Fruit fly (Drosophila melanogaster) whole organism, embryonic: ENCODE measurements around the gene Naa20A.
A peak's percentile ranks its signal among the peaks of the same experiment; 100 is the strongest.

Experiments used
- ATbp ChIP-seq: fragments of 200-800 bp; sonication (Bioruptor generic); optimal IDR thresholded peaks from 2 replicates; lab custom pipeline; 2017; ENCODE audit warnings: missing biosample characterization, mild to moderate bottlenecking, missing genetic modification characterization, missing genetic modification reagents
- CG1024 ChIP-seq: fragments of 200-800 bp; sonication (Bioruptor generic); IDR thresholded peaks from 2 replicates; pipeline ENCODE4 v1.3.6; 2022; ENCODE audit warnings: missing biosample characterization, missing genetic modification characterization
- CG10462 ChIP-seq: fragments of 200-800 bp; sonication (Bioruptor generic); optimal IDR thresholded peaks from 2 replicates; lab custom pipeline; 2016; ENCODE audit warnings: missing biosample characterization, missing genetic modification characterization
- CG11247 ChIP-seq: fragments of 200-800 bp; sonication (Bioruptor generic); IDR thresholded peaks from 2 replicates; pipeline ENCODE4 v1.3.6; 2022; ENCODE audit warnings: missing biosample characterization, missing genetic modification characterization
- CG12659 ChIP-seq: fragments of 200-800 bp; sonication (Bioruptor generic); optimal IDR thresholded peaks from 3 replicates; lab custom pipeline; 2017; ENCODE audit warnings: mild to moderate bottlenecking, missing biosample characterization, missing genetic modification reagents, missing genetic modification characterization
- CG13287 ChIP-seq: fragments of 200-800 bp; sonication (Bioruptor generic); IDR thresholded peaks from 2 replicates; pipeline ENCODE4 v1.3.6; 2022; ENCODE audit warnings: missing biosample characterization, missing genetic modification characterization; ENCODE audit not compliant: partially characterized antibody
- CG14710 ChIP-seq: fragments of 200-800 bp; sonication (Bioruptor generic); optimal IDR thresholded peaks from 3 replicates; lab custom pipeline; 2019; ENCODE audit warnings: missing biosample characterization, mild to moderate bottlenecking, missing genetic modification characterization, moderate library complexity
- CG15269 ChIP-seq: fragments of 200-800 bp; sonication (Bioruptor generic); optimal IDR thresholded peaks from 2 replicates; lab custom pipeline; 2018; ENCODE audit warnings: missing biosample characterization, mild to moderate bottlenecking, missing genetic modification characterization, moderate library complexity
- CG17328 ChIP-seq: fragments of 200-800 bp; sonication (Bioruptor generic); IDR thresholded peaks from 2 replicates; pipeline ENCODE4 v1.3.6; 2022; ENCODE audit warnings: missing biosample characterization, missing genetic modification characterization
- CG3726 ChIP-seq: fragments of 200-800 bp; sonication (Bioruptor generic); IDR thresholded peaks from 3 replicates; pipeline ENCODE4, ENCODE4 v1.3.6; 2022; ENCODE audit warnings: missing biosample characterization, missing genetic modification characterization
- CG3847 ChIP-seq: fragments of 200-800 bp; sonication (Bioruptor generic); IDR thresholded peaks from 2 replicates; pipeline ENCODE4 v1.3.6; 2022; ENCODE audit warnings: missing biosample characterization, missing genetic modification characterization
- CG6791 ChIP-seq: fragments of 200-800 bp; sonication (Bioruptor generic); IDR thresholded peaks from 3 replicates; pipeline ENCODE4 v1.3.6; 2022; ENCODE audit warnings: missing biosample characterization, missing genetic modification characterization; ENCODE audit not compliant: partially characterized antibody
- CG7963 ChIP-seq: fragments of 200-800 bp; sonication (Bioruptor generic); IDR thresholded peaks from 3 replicates; pipeline ENCODE4 v1.3.6; 2022; ENCODE audit warnings: missing biosample characterization, missing genetic modification characterization; ENCODE audit not compliant: partially characterized antibody
- CG9817 ChIP-seq: fragments of 200-800 bp; sonication (Bioruptor generic); optimal IDR thresholded peaks from 2 replicates; lab custom pipeline; 2018; ENCODE audit warnings: missing biosample characterization, mild to moderate bottlenecking, missing genetic modification characterization, moderate library complexity
- CG9932 ChIP-seq: fragments of 200-800 bp; sonication (Bioruptor generic); IDR thresholded peaks from 2 replicates; pipeline ENCODE4 v1.3.6; 2022; ENCODE audit warnings: missing biosample characterization, missing genetic modification characterization
- CoRest ChIP-seq: fragments of 200-800 bp; sonication (Bioruptor generic); optimal IDR thresholded peaks from 3 replicates; lab custom pipeline; 2018; ENCODE audit warnings: missing biosample characterization, mild to moderate bottlenecking, missing genetic modification characterization, moderate library complexity
- Dref ChIP-seq: fragments of 200-800 bp; sonication (Bioruptor generic); IDR thresholded peaks from 2 replicates; pipeline ENCODE4 v1.3.6; 2022; ENCODE audit warnings: missing biosample characterization, missing genetic modification characterization
- Fer1 ChIP-seq: fragments of 200-800 bp; sonication (Bioruptor generic); optimal IDR thresholded peaks from 2 replicates; lab custom pipeline; 2017; ENCODE audit warnings: missing biosample characterization, mild to moderate bottlenecking, missing genetic modification characterization
- Fer2 ChIP-seq: fragments of 200-800 bp; sonication (Bioruptor generic); optimal IDR thresholded peaks from 2 replicates; lab custom pipeline; 2018; ENCODE audit warnings: missing biosample characterization, mild to moderate bottlenecking, missing genetic modification characterization, moderate library complexity
- HHEX ChIP-seq: fragments of 200-800 bp; sonication (Bioruptor generic); optimal IDR thresholded peaks from 3 replicates; lab custom pipeline; 2017; ENCODE audit warnings: missing biosample characterization, mild to moderate bottlenecking, missing genetic modification characterization, missing genetic modification reagents
- HLH3B ChIP-seq: fragments of 200-800 bp; sonication (Bioruptor generic); IDR thresholded peaks from 2 replicates; pipeline ENCODE4 v1.3.6; 2022; ENCODE audit warnings: missing biosample characterization, missing genetic modification characterization
- Hr39 ChIP-seq: fragments of >200 bp; optimal IDR thresholded peaks from 2 replicates; lab custom pipeline; 2017
- Hr78 ChIP-seq, 2 experiments: fragments of 200-800 bp in 1 of 2; fragments of >200 bp in 1 of 2; sonication (Bioruptor generic) in 1 of 2; optimal IDR thresholded peaks; 2 replicates each; lab custom pipeline; 2017 to 2019; ENCODE audit warnings: missing biosample characterization in 2 of 2, missing genetic modification characterization in 2 of 2, mild to moderate bottlenecking in 1 of 2, moderate library complexity in 1 of 2
- MBD-R2 ChIP-seq: fragments of 200-800 bp; sonication (Bioruptor generic); IDR thresholded peaks from 2 replicates; pipeline ENCODE4 v1.3.6; 2022; ENCODE audit warnings: missing biosample characterization, missing genetic modification characterization
- Med ChIP-seq: fragments of 200-800 bp; sonication (Bioruptor generic); peaks from one replicate; lab custom pipeline; 2016; ENCODE audit warnings: missing biosample characterization, missing genetic modification characterization, mild to moderate bottlenecking, inconsistent platforms, moderate library complexity
- Myb ChIP-seq: fragments of 200-800 bp; sonication (Bioruptor generic); optimal IDR thresholded peaks from 2 replicates; lab custom pipeline; 2016; ENCODE audit warnings: missing biosample characterization, missing genetic modification characterization
- Pdp1 ChIP-seq, 2 experiments: fragments of 200-800 bp; sonication (Bioruptor generic); optimal IDR thresholded peaks; 3 replicates each; lab custom pipeline; 2016; ENCODE audit warnings: missing biosample characterization in 2 of 2, missing genetic modification characterization in 2 of 2, mild to moderate bottlenecking in 1 of 2, moderate library complexity in 1 of 2
- Sox100B ChIP-seq: fragments of 200-800 bp; sonication (Bioruptor generic); optimal IDR thresholded peaks from 3 replicates; lab custom pipeline; 2018; ENCODE audit warnings: missing biosample characterization, mild to moderate bottlenecking, missing genetic modification characterization
- Spps ChIP-seq: fragments of 200-800 bp; sonication (Bioruptor generic); optimal IDR thresholded peaks from 2 replicates; lab custom pipeline; 2018; ENCODE audit warnings: missing biosample characterization, mild to moderate bottlenecking, missing genetic modification characterization
- Ssrp ChIP-seq: fragments of 200-800 bp; sonication (Bioruptor generic); optimal IDR thresholded peaks from 2 replicates; lab custom pipeline; 2018; ENCODE audit warnings: missing biosample characterization, mild to moderate bottlenecking, missing genetic modification characterization, moderate library complexity
- Trl ChIP-seq, 3 experiments: fragments of >200 bp in 2 of 3; fragments of 200-800 bp in 1 of 3; sonication (Bioruptor generic) in 1 of 3; optimal IDR thresholded peaks; 2 replicates in 1 of 3; 3 replicates in 2 of 3; lab custom pipeline; 2016 to 2017; ENCODE audit warnings: missing biosample characterization in 1 of 3, missing genetic modification characterization in 1 of 3
- YL-1 ChIP-seq: fragments of 200-800 bp; sonication (Bioruptor generic); optimal IDR thresholded peaks from 3 replicates; lab custom pipeline; 2017; ENCODE audit warnings: missing biosample characterization, mild to moderate bottlenecking, missing genetic modification characterization
- al ChIP-seq: fragments of 200-800 bp; sonication (Bioruptor generic); IDR thresholded peaks from 2 replicates; pipeline ENCODE4 v1.3.6; 2022; ENCODE audit warnings: missing biosample characterization, missing genetic modification characterization
- bsh ChIP-seq, 2 experiments: fragments of 200-800 bp; sonication (Bioruptor generic); optimal IDR thresholded peaks; 2 replicates each; lab custom pipeline; 2017 to 2018; ENCODE audit warnings: mild to moderate bottlenecking in 2 of 2, missing biosample characterization in 2 of 2, missing genetic modification characterization in 2 of 2, moderate library complexity in 1 of 2
- eyg ChIP-seq: fragments of 200-800 bp; sonication (Bioruptor generic); optimal IDR thresholded peaks from 3 replicates; lab custom pipeline; 2016; ENCODE audit warnings: missing biosample characterization, missing genetic modification characterization
- gcm ChIP-seq: fragments of 200-800 bp; sonication (Bioruptor generic); optimal IDR thresholded peaks from 2 replicates; lab custom pipeline; 2019; ENCODE audit warnings: missing biosample characterization, mild to moderate bottlenecking, missing genetic modification characterization, moderate library complexity
- grau ChIP-seq: fragments of 200-800 bp; optimal IDR thresholded peaks from 3 replicates; lab custom pipeline; 2019; ENCODE audit warnings: missing biosample characterization, mild to moderate bottlenecking, missing genetic modification characterization, moderate library complexity
- hkb ChIP-seq, 2 experiments: fragments of 200-800 bp in 1 of 2; fragments of >200 bp in 1 of 2; sonication (Bioruptor generic) in 1 of 2; IDR thresholded peaks in 1 of 2; optimal IDR thresholded peaks in 1 of 2; 2 replicates each; pipeline versions ENCODE4 v1.3.6 to Lab custom; 2017 to 2022; ENCODE audit warnings: missing biosample characterization in 1 of 2, missing genetic modification characterization in 1 of 2
- ind ChIP-seq: fragments of 200-800 bp; sonication (Bioruptor generic); optimal IDR thresholded peaks from 3 replicates; lab custom pipeline; 2016; ENCODE audit warnings: missing biosample characterization, missing genetic modification characterization
- kay ChIP-seq: fragments of 200-800 bp; sonication (Bioruptor generic); optimal IDR thresholded peaks from 2 replicates; lab custom pipeline; 2016; ENCODE audit warnings: missing biosample characterization, missing genetic modification characterization
- ranshi ChIP-seq: fragments of 200-800 bp; sonication (Bioruptor generic); IDR thresholded peaks from 2 replicates; pipeline ENCODE4 v1.3.6; 2022; ENCODE audit warnings: missing biosample characterization, missing genetic modification characterization
- sim ChIP-seq: fragments of 200-800 bp; sonication (Bioruptor generic); IDR thresholded peaks from 2 replicates; pipeline ENCODE4 v1.3.6; 2022; ENCODE audit warnings: missing biosample characterization, missing genetic modification characterization
- sug ChIP-seq: fragments of 200-800 bp; optimal IDR thresholded peaks from 2 replicates; lab custom pipeline; 2019; ENCODE audit warnings: missing biosample characterization, mild to moderate bottlenecking, missing genetic modification characterization, moderate library complexity
- trem ChIP-seq: fragments of 200-800 bp; optimal IDR thresholded peaks from 3 replicates; lab custom pipeline; 2019; ENCODE audit warnings: missing biosample characterization, mild to moderate bottlenecking, missing genetic modification characterization, moderate library complexity
- zf30C ChIP-seq: fragments of 200-800 bp; sonication (Bioruptor generic); optimal IDR thresholded peaks from 3 replicates; lab custom pipeline; 2018; ENCODE audit warnings: missing biosample characterization, mild to moderate bottlenecking, missing genetic modification characterization

Gene Naa20A

DNA sequence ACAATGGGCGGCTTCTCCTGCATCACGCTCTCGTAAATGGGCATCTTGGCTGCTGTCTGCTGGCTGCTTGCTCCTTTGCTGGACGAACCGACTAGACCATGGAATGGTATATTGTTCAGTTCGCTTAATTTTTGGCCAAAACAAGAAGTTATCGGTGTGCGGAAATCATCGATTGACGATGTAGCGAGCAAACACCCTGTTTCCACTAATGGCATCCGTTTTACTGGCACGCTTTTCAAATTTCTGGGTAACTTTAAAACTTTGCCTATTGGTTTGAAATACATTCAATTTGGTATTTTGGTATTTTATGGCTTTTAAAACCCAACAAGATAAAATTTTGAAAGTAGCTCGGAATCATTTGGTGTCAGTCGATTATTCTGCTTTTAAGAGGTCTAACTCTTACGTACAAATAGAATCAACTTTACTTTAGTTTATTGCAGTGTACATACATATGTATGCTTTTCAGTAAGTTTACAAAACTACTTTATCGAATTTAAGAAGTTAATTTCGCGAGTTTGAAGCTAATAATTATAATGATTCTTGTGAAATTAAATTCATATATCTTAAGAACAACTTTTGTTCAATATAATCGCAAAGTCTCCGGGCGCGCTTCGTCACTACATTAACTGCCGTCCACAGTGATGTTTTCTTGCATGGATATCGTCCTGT lies 23.1 kb upstream of the Naa20A start, which contains the start of gene Arp10 (continued):
- TF ChIP-seq hkb (optimal IDR thresholded peaks at IDR 0.05; lab: Kevin White, UChicago), result no peak
- no peak for TF ChIP-seq hkb (GFP tag; IDR thresholded peaks at IDR 0.05; lab: Robert Waterston, UW)
- TF ChIP-seq CG9932 (GFP tag; lab: Robert Waterston, UW), result peak; percentile 37; the same call in 1 of the 2 replicates
- TF ChIP-seq sug (tag; lab: Kevin White, UChicago), result peak; percentile 26
- TF ChIP-seq Med (GFP tag; lab: Kevin White, UChicago), result peak; percentile 57
- TF ChIP-seq Myb (GFP tag; lab: Kevin White, UChicago), result peak; percentile 37
- TF ChIP-seq sim, result no peak
- no peak for TF ChIP-seq HHEX (GFP tag; lab: Kevin White, UChicago)
- peak; percentile 47 for TF ChIP-seq CG12659 (GFP tag; lab: Kevin White, UChicago)
- TF ChIP-seq grau, result peak; percentile 46
- no peak for TF ChIP-seq al (GFP tag; lab: Robert Waterston, UW)
- no peak for TF ChIP-seq Trl (optimal IDR thresholded peaks at IDR 0.05; lab: Kevin White, UChicago)
- TF ChIP-seq Trl (GFP tag; optimal IDR thresholded peaks at IDR 0.05; lab: Kevin White, UChicago), result peak; percentile 41
- TF ChIP-seq CG13287 (GFP tag; lab: Robert Waterston, UW), result peak; percentile 67
- TF ChIP-seq Pdp1 (GFP tag; optimal IDR thresholded peaks at IDR 0.05; lab: Kevin White, UChicago), result peak; percentile 23 to 27
- peak; percentile 71 for TF ChIP-seq Dref (GFP tag; lab: Robert Waterston, UW)
- peak; percentile 54 for TF ChIP-seq CG14710 (tag; lab: Kevin White, UChicago)
- peak; percentile 18 for TF ChIP-seq YL-1 (GFP tag; lab: Kevin White, UChicago)
- TF ChIP-seq ind (GFP tag; lab: Kevin White, UChicago), result peak; percentile 0

DNA sequence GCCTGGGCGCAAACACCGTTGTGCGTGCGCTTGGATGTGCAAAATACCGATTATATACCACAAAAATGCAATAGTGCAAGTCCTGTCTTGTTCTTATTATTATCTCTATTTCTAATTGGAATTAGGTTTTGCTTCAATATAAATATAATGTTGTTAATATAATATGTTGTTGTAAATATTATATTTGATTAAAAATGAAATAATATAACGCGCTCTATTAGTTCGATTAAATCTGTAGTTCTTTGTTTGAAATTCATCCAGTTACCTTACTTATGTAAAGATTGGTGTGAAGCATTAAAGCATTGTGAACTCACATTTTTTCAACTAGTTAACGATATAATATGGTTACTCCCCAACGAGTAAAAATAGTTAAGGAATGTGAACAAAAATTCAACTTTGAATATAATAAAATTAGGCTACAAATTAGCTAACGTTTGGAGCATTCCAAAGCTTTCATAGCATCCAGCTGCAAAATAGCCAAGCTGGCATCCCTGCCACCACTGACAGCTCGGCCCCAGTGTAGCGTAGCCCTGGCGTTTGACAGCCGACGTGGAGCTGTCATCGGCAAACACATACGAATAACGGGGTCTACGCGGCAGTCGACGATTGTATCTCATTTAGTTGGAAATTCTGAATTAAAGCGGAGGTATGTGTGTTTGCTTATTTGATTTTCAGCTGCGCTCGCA lies 20.1 kb upstream of the Naa20A start, which contains the start of the genes CG12237 and Sec61gamma:
CG12237 (minus strand) TSS at position 51 of the 686 bp plus-strand sequence.
Sec61gamma (plus strand) TSS at position 509 of the 686 bp plus-strand sequence.
- TF ChIP-seq ranshi (GFP tag; lab: Robert Waterston, UW) (no peak), sim (no peak), CG3726 (no peak), CG17328 (no peak), trem (tag; lab: Kevin White, UChicago) (peak; percentile 30), bsh (GFP tag; optimal IDR thresholded peaks at IDR 0.05; lab: Kevin White, UChicago) (no peak), ATbp (no peak), kay (GFP tag; lab: Kevin White, UChicago) (no peak), gcm (GFP tag; lab: Kevin White, UChicago) (no peak), Hr78 (GFP tag; optimal IDR thresholded peaks at IDR 0.05; lab: Kevin White, UChicago) (no peak), CG3847 (GFP tag; lab: Robert Waterston, UW) (peak; percentile 22; the same call in 1 of the 2 replicates), Ssrp (tag; lab: Kevin White, UChicago) (no peak), eyg (GFP tag; lab: Kevin White, UChicago) (no peak), Spps (tag; lab: Kevin White, UChicago) (no peak), HLH3B (GFP tag; lab: Robert Waterston, UW) (no peak), MBD-R2 (GFP tag; lab: Robert Waterston, UW) (peak; percentile 85), Hr39 (lab: Kevin White, UChicago) (no peak), sug (tag; lab: Kevin White, UChicago) (peak; percentile 44), CG7963 (GFP tag; lab: Robert Waterston, UW) (no peak), Trl (optimal IDR thresholded peaks at IDR 0.05; lab: Kevin White, UChicago) (no peak), Trl (GFP tag; optimal IDR thresholded peaks at IDR 0.05; lab: Kevin White, UChicago) (peak; percentile 18), CG10462 (GFP tag; lab: Kevin White, UChicago) (peak; percentile 12), CoRest (tag; lab: Kevin White, UChicago) (peak; percentile 53), zf30C (GFP tag; lab: Kevin White, UChicago) (no peak), Sox100B (GFP tag; lab: Kevin White, UChicago) (no peak), CG9817 (peak; percentile 29), CG11247 (GFP tag; lab: Robert Waterston, UW) (peak; percentile 46), CG1024 (no peak), CG6791 (GFP tag; lab: Robert Waterston, UW) (0 out of 3 replicates have a peak, but pooled peaks have one; percentile 22), CG15269 (no peak), Fer2 (no peak), Fer1 (GFP tag; lab: Kevin White, UChicago) (no peak)
